Worm (Caenorhabditis elegans) whole organism, early embryonic: ENCODE results near the gene F49E8.6.

Source experiments
- ama-1 ChIP-seq: fragments of 150-350 bp; optimal IDR thresholded peaks from 2 replicates; lab custom pipeline; 2014
- ceh-36 ChIP-seq: sonication (generic microtip); optimal IDR thresholded peaks from 2 replicates; lab custom pipeline; 2016; ENCODE audit warnings: missing genetic modification characterization, inconsistent platforms, missing compliant biosample characterization
- ets-7 ChIP-seq: sonication (generic microtip); optimal IDR thresholded peaks from 2 replicates; lab custom pipeline; 2016; ENCODE audit warnings: missing genotype, missing genetic modification characterization, missing compliant biosample characterization
- flt-1 ChIP-seq: fragments of 200-800 bp; sonication (Bioruptor generic); IDR thresholded peaks from 2 replicates; pipeline ENCODE4 v1.3.6; 2022; ENCODE audit warnings: missing genetic modification characterization, missing compliant biosample characterization
- hnd-1 ChIP-seq: sonication (generic microtip); optimal IDR thresholded peaks from 2 replicates; lab custom pipeline; 2016; ENCODE audit warnings: missing genetic modification characterization, missing compliant biosample characterization
- pes-1 ChIP-seq: fragments of 200-800 bp; sonication (Bioruptor generic); IDR thresholded peaks from 2 replicates; pipeline ENCODE4 v1.3.6; 2022; ENCODE audit warnings: missing genetic modification reagents, missing genetic modification characterization, missing compliant biosample characterization
- scrt-1 ChIP-seq: fragments of 200-800 bp; sonication (Bioruptor generic); IDR thresholded peaks from 2 replicates; pipeline ENCODE4 v1.3.6; 2022; ENCODE audit warnings: missing genetic modification characterization, missing compliant biosample characterization

F49E8.6 gene

DNA sequence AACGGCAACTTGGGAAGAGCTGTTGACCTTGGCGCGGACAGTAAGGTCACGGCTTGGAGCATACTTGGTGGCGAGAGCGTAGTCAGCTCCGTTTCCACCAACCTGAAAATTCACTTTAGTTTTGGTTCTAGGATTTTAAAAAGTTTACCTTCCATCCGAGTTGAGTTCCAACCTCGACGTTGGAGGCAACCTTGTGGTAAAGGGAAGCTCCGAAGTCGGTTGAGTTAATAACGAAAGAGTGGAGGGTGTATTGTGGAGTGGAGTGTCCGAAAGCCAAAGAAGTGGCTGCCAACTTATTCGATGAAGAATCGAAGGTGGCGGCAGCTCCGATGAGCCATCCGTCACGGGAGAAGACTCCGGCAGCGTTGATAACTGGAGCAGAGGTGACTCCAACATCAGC is 47.8 kb downstream of the F49E8.6 start:
- TF ChIP-seq hnd-1 = no peak

ce11 chrIV:7505866-7506488 is 48.5 kb downstream of the F49E8.6 start:
- TF ChIP-seq flt-1 (no peak), ets-7 (tag; lab: Kevin White, UChicago) (no peak), pes-1 (GFP tag; lab: Robert Waterston, UW) (no peak)

- TF ChIP-seq scrt-1 (GFP tag; lab: Robert Waterston, UW) (no peak), ama-1 (lab: Kevin White, UChicago) (no peak), ceh-36 (tag; lab: Kevin White, UChicago) (no peak)
These were observed 51.1 kb downstream of the F49E8.6 start, which contains the start of gene glt-6 for ce11 chrIV:7503322-7503721. Gene glt-6, plus strand, starts transcription at chrIV:7503622.
